Fruit fly (Drosophila melanogaster): Measurements from ENCODE around the gene Axn.

Gene Axn

dm6 chr3R:29983073-29983544, 39.5 kb upstream of the Axn start, which contains the start of gene CG7896 (continued):
- TF ChIP-seq CG18764 (GFP tag; optimal IDR thresholded peaks at IDR 0.05) (no peak), prd (optimal IDR thresholded peaks at IDR 0.05) (no peak), prd (GFP tag; IDR thresholded peaks at IDR 0.05) (peak; percentile 85), CG30020 (tag; optimal IDR thresholded peaks at IDR 0.05) (no peak), CG6765 (GFP tag; optimal IDR thresholded peaks at IDR 0.05) (peak; percentile 31), Max (GFP tag; optimal IDR thresholded peaks at IDR 0.05) (peak; percentile 37), chn (GFP tag; optimal IDR thresholded peaks at IDR 0.05) (no peak), Vsx1 (GFP tag; optimal IDR thresholded peaks at IDR 0.05) (peak; percentile 3), sim (GFP tag; IDR thresholded peaks at IDR 0.05) (no peak), CG16863 (GFP tag; optimal IDR thresholded peaks at IDR 0.05) (no peak), vnd (GFP tag; IDR thresholded peaks at IDR 0.05; ENCODE audit: partially characterized antibody) (no peak), sima (GFP tag; optimal IDR thresholded peaks at IDR 0.05) (no peak), az2 (GFP tag; optimal IDR thresholded peaks at IDR 0.05) (peak; percentile 69), CG17912 (GFP tag; optimal IDR thresholded peaks at IDR 0.05) (no peak), Dref (GFP tag; IDR thresholded peaks at IDR 0.05) (no peak), CG1233 (GFP tag; optimal IDR thresholded peaks at IDR 0.05) (peak; percentile 13), CG31365 (tag; optimal IDR thresholded peaks at IDR 0.05) (no peak), sr (GFP tag; IDR thresholded peaks at IDR 0.05) (peak; percentile 25; the same call in 1 of the 3 replicates), E2f1 (GFP tag; IDR thresholded peaks at IDR 0.05) (peak; percentile 76), dan (GFP tag; IDR thresholded peaks at IDR 0.05) (no peak), CG1792 (GFP tag; optimal IDR thresholded peaks at IDR 0.05) (no peak), gce (GFP tag; IDR thresholded peaks at IDR 0.05) (peak; percentile 69; the same call in 1 of the 3 replicates), CG15696 (tag; optimal IDR thresholded peaks at IDR 0.05) (peak; percentile 22), CG9876 (GFP tag; optimal IDR thresholded peaks at IDR 0.05) (no peak), CG10274 (GFP tag; optimal IDR thresholded peaks at IDR 0.05) (peak; percentile 8), CG3163 (GFP tag; optimal IDR thresholded peaks at IDR 0.05) (no peak), twi (tag; optimal IDR thresholded peaks at IDR 0.05) (peak; percentile 33), mld (GFP tag; IDR thresholded peaks at IDR 0.05; ENCODE audit: partially characterized antibody) (no peak), ssp (GFP tag; IDR thresholded peaks at IDR 0.05) (peak; percentile 76), CG7372 (GFP tag; IDR thresholded peaks at IDR 0.05) (peak; percentile 75), Fer2 (tag; optimal IDR thresholded peaks at IDR 0.05) (peak; percentile 22), H2.0 (GFP tag; IDR thresholded peaks at IDR 0.05) (peak; percentile 71)

dm6 chr3R:29983886-29984285, 38.8 kb upstream of the Axn start:
- TF ChIP-seq slbo (GFP tag; IDR thresholded peaks at IDR 0.05) (0 out of 2 replicates have a peak, but pooled peaks have one; percentile 2), CG15269 (tag; optimal IDR thresholded peaks at IDR 0.05) (peak; percentile 51), abd-A (tag; optimal IDR thresholded peaks at IDR 0.05) (peak; percentile 59), grn (GFP tag; optimal IDR thresholded peaks at IDR 0.05) (peak; percentile 74), bsh (GFP tag; optimal IDR thresholded peaks at IDR 0.05) (no peak), oc (tag; optimal IDR thresholded peaks at IDR 0.05) (peak; percentile 7), CG42726 (GFP tag; IDR thresholded peaks at IDR 0.05; ENCODE audit: partially characterized antibody) (no peak), pros (GFP tag; optimal IDR thresholded peaks at IDR 0.05) (peak; percentile 40), gsb-n (tag; optimal IDR thresholded peaks at IDR 0.05) (peak; percentile 18), amos (GFP tag; IDR thresholded peaks at IDR 0.05; ENCODE audit: partially characterized antibody) (no peak), CG12769 (tag; optimal IDR thresholded peaks at IDR 0.05) (peak; percentile 87), caup (GFP tag; optimal IDR thresholded peaks at IDR 0.05; ENCODE audit: severe bottlenecking) (no peak), vvl (GFP tag; IDR thresholded peaks at IDR 0.05) (peak; percentile 75; the same call in 1 of the 2 replicates)

Measured in whole organism, embryonic.